Worm (Caenorhabditis elegans) whole organism, late embryonic: Measurements from ENCODE around the gene F15A4.10.

Experiments used
- ceh-45 ChIP-seq: fragments of 200-800 bp; sonication (Bioruptor generic); IDR thresholded peaks from 2 replicates; pipeline ENCODE4 v1.3.6; 2022; ENCODE audit warnings: missing genetic modification reagents, missing genetic modification characterization, missing compliant biosample characterization
- unc-86 ChIP-seq: sonication (generic microtip); optimal IDR thresholded peaks from 2 replicates; lab custom pipeline; 2016; ENCODE audit warnings: missing genetic modification characterization, missing compliant biosample characterization

- no peak for TF ChIP-seq unc-86 (tag; lab: Kevin White, UChicago)
- TF ChIP-seq ceh-45 = no peak
Measured at ce11 chrII:12485060-12485459, at the start of gene F15A4.10.
